Worm (Caenorhabditis elegans) whole organism, dauer: ENCODE data around the gene lbp-3.

Source experiments
- unc-62 ChIP-seq: sonication (generic microtip); optimal IDR thresholded peaks from 2 replicates; lab custom pipeline; 2017; ENCODE audit warnings: missing biosample characterization, missing genetic modification reagents, missing genetic modification characterization

Gene lbp-3

ce11 chrX:3256784-3257493, at the start of gene lbp-3:
Gene lbp-3 (plus strand): TSS chrX:3257372.
- no peak for TF ChIP-seq unc-62 (GFP tag; lab: Kevin White, UChicago)

ce11 chrX:3209523-3209922, 47.6 kb upstream of the lbp-3 start, which contains the start of gene F28B4.4:
Gene F28B4.4 (minus strand): TSS chrX:3209623.
- no peak for TF ChIP-seq unc-62 (GFP tag; lab: Kevin White, UChicago)

- TF ChIP-seq unc-62 (GFP tag; lab: Kevin White, UChicago): no peak
Observed at ce11 chrX:3216698-3217097, 40.5 kb upstream of the lbp-3 start.

DNA sequence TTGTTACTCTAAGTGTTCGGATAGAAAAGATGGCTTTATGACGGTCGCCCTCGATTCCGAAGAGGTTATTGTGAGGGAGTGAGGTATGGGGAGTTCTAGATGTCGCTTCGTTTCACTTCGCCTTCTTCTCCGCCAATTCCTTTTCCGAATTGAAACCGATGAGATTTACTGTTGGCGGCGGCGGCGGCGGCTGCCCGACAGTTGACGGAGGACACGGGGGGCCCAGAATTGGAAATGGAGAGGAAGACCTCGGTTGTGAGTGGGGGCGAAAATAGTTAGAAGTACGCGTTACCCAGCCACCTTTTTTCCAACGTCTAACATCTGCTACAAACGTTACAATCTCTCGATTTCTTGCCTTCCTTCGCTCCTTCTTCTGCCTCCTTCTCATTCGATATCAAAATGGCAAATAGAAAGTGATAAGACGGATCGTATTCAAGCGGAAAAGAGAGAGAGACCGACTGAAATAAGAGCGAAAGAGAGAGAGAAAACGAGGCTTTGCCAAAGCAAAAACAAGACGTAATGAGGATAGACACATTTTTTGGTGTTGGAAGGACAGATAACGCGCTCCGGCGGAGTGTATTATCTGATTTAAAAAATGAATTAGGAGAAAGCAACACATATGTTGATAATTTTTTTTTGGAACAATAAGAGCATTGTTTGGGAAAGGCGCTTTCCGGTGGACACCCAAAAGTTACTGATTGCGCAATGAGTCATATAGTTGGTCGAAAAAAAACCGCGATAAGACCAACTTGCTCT, 39.0 kb upstream of the lbp-3 start:
- TF ChIP-seq unc-62 (GFP tag; lab: Kevin White, UChicago): no peak

- no peak for TF ChIP-seq unc-62 (GFP tag; lab: Kevin White, UChicago)
Observed at ce11 chrX:3220267-3220666, 36.9 kb upstream of the lbp-3 start, which contains the start of gene rgl-1. Gene rgl-1 (minus strand): TSS chrX:3220367.

ce11 chrX:3223135-3223534, 34.0 kb upstream of the lbp-3 start:
- TF ChIP-seq unc-62 (GFP tag; lab: Kevin White, UChicago): no peak

DNA sequence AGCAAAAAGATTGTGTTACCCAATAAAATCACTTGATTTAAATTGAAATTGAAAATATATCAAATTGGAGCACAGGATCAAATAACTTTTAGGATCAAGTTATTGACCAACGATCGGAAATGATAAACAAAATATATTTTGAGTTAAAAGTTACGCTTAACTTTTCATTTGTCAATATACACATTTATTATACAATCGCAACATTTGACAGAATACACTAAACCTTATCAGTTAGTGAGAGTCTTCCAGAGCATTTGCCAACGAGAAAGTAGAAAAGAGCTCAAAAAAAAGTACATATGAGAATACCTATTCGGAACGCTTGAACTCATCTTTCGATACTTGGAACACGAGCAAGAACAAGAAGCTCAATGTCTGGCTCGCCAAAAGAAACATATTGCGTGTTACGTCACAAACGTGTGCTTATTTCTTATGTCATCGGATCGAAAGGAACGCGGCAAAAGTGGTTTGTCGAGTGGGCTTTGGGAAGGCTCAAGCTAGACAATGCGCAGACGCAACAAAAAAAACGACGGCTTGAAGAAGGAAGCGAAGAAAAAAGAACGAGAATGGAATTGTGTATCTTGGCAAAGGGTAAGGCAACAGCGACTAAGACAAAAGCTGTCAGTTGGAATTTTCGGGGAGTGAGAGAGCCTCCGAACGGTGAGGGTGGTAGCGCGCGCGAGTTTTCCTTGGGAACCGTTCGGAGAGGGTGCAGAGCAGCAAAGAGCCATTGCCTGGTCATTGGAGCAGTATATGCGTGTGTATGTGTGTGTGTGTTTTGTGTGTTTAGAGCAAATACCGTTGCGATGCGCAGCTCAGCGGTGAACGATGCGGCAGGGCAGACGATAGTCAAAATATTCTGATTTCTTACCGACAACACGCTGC, 30.6 kb upstream of the lbp-3 start:
- TF ChIP-seq unc-62 (GFP tag; lab: Kevin White, UChicago): no peak

ce11 chrX:3228701-3229100, 28.5 kb upstream of the lbp-3 start:
- TF ChIP-seq unc-62 (GFP tag; lab: Kevin White, UChicago): no peak

ce11 chrX:3230575-3230974, 26.6 kb upstream of the lbp-3 start:
- TF ChIP-seq unc-62 (GFP tag; lab: Kevin White, UChicago): no peak

ce11 chrX:3235358-3235816, 21.8 kb upstream of the lbp-3 start, which contains the start of gene F28B4.3:
Gene F28B4.3 (minus strand): TSS chrX:3235408.
- no peak for TF ChIP-seq unc-62 (GFP tag; lab: Kevin White, UChicago)

ce11 chrX:3243614-3244013, 13.6 kb upstream of the lbp-3 start, which contains the start of gene irg-7:
Gene irg-7 (minus strand): TSS chrX:3243636.
- TF ChIP-seq unc-62 (GFP tag; lab: Kevin White, UChicago): no peak

ce11 chrX:3244402-3244801, 12.8 kb upstream of the lbp-3 start:
- no peak for TF ChIP-seq unc-62 (GFP tag; lab: Kevin White, UChicago)

- TF ChIP-seq unc-62 (GFP tag; lab: Kevin White, UChicago): no peak
Observed at ce11 chrX:3245812-3246211, 11.4 kb upstream of the lbp-3 start, which contains the start of gene F40F4.7. Gene F40F4.7 (minus strand): TSS chrX:3245933.

- no peak for TF ChIP-seq unc-62 (GFP tag; lab: Kevin White, UChicago)
Observed at ce11 chrX:3247768-3248167, 9.4 kb upstream of the lbp-3 start.

DNA sequence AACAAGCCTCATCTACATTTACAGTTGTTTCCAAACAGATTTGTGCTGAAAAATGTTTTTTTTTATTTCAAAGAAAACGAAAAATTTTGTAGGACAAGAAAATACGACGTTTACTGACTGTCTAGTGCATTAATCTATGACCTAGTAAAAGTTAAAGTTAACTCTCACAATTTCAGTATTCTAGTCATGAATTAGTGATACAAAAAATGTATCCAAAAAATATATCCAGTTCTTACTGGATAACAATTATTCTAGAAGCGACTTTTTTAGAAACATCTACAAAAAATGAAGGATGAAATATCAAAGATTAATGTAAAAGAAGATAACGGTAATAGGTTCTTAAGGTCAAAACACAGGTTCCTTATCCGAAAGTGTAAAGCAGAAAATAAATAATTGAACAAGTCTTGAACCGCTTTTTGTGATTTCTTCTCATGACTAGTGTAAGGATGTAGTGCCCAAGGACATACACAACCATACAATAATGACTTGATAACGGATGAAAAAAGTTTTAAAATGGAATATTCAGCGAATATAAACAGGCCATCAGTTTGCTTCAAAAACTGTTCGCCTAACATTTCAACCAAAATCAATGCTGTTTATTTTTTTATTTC, 6.6 kb upstream of the lbp-3 start, which contains the start of gene pqn-37:
Gene pqn-37, minus strand, starts transcription at position 51 of the 611 bp plus-strand sequence.
- TF ChIP-seq unc-62 (GFP tag; lab: Kevin White, UChicago): no peak
